Fruit fly (Drosophila melanogaster) whole organism, wandering third instar larva: ENCODE data around the gene P5CDh2.

ENCODE experiments used
- Abd-B ChIP-seq: fragments of >200 bp; optimal IDR thresholded peaks from 2 replicates; lab custom pipeline; 2017; ENCODE audit warnings: missing biosample characterization, missing genetic modification characterization
- Dfd ChIP-seq: fragments of >200 bp; optimal IDR thresholded peaks from 2 replicates; lab custom pipeline; 2017; ENCODE audit warnings: missing biosample characterization, missing genetic modification characterization
- Dif ChIP-seq: fragments of 200-275, 200-300 bp; sonication (Bioruptor generic); optimal IDR thresholded peaks from 2 replicates; lab custom pipeline; 2018; ENCODE audit warnings: missing biosample characterization, missing genetic modification characterization; ENCODE audit not compliant: partially characterized antibody
- GATAd ChIP-seq: sonication (Bioruptor generic); optimal IDR thresholded peaks from 2 replicates; lab custom pipeline; 2016; ENCODE audit warnings: missing biosample characterization, missing genetic modification characterization
- fru ChIP-seq: fragments of 200-800 bp; sonication (Bioruptor generic); optimal IDR thresholded peaks from 3 replicates; lab custom pipeline; 2016; ENCODE audit warnings: missing biosample characterization, mild to moderate bottlenecking, missing genetic modification characterization

P5CDh2 gene

DNA sequence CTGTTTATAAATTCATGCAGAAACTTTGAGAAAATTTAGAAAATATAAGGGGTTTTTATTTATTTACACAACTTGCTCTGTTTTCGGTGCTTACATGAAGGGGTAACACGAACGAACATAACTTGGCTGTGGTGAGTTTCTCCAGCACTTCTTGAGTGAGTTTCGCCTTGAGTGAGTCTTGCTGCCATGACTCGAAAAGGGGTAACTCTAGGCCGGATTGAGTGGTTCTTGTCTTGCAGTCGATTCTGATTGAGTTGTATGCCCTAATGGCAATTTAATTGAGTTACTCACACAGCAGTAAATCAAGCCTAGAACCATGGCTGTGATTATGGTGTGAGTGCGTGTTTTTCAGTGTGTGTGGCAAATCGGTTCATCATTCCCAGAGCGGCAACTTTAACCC is 50.5 kb downstream of the P5CDh2 start:
- TF ChIP-seq Dfd (GFP tag; lab: Kevin White, UChicago) (no peak), Abd-B (GFP tag; lab: Kevin White, UChicago) (no peak), fru (GFP tag; lab: Kevin White, UChicago) (no peak), Dif (no peak), GATAd (GFP tag; lab: Kevin White, UChicago) (no peak)
